Fruit fly (Drosophila melanogaster) whole organism, adult: ENCODE measurements around the gene gkt.

ENCODE experiments used
- CG11617 ChIP-seq: fragments of 200-800 bp; sonication (Bioruptor generic); optimal IDR thresholded peaks from 2 replicates; lab custom pipeline; 2017; ENCODE audit warnings: mild to moderate bottlenecking, missing biosample characterization, missing genetic modification reagents, missing genetic modification characterization
- CG12768 ChIP-seq: fragments of 200-800 bp; sonication (Bioruptor generic); optimal IDR thresholded peaks from 2 replicates; lab custom pipeline; 2017; ENCODE audit warnings: missing biosample characterization, missing genetic modification characterization, mild to moderate bottlenecking, moderate library complexity, missing genetic modification reagents
- CG14711 ChIP-seq: fragments of 200-800 bp; sonication (Bioruptor generic); optimal IDR thresholded peaks from 2 replicates; lab custom pipeline; 2018; ENCODE audit warnings: missing biosample characterization, mild to moderate bottlenecking, missing genetic modification characterization, moderate library complexity
- CG1620 ChIP-seq: fragments of 200-800 bp; sonication (Bioruptor generic); optimal IDR thresholded peaks from 2 replicates; lab custom pipeline; 2016; ENCODE audit warnings: missing biosample characterization, missing genetic modification characterization
- CG33017 ChIP-seq: fragments of 200-800 bp; sonication (Bioruptor generic); optimal IDR thresholded peaks from 2 replicates; lab custom pipeline; 2018; ENCODE audit warnings: missing biosample characterization, mild to moderate bottlenecking, missing genetic modification characterization, moderate library complexity
- CG5204 ChIP-seq: fragments of 200-800 bp; sonication (Bioruptor generic); optimal IDR thresholded peaks from 2 replicates; lab custom pipeline; 2016; ENCODE audit warnings: missing biosample characterization, missing genetic modification characterization
- CG7045 ChIP-seq: fragments of 200-800 bp; sonication (Bioruptor generic); optimal IDR thresholded peaks from 2 replicates; lab custom pipeline; 2017; ENCODE audit warnings: missing biosample characterization, mild to moderate bottlenecking, missing genetic modification characterization
- CG7101 ChIP-seq: fragments of 200-800 bp; sonication (Bioruptor generic); optimal IDR thresholded peaks from 2 replicates; lab custom pipeline; 2018; ENCODE audit warnings: missing biosample characterization, mild to moderate bottlenecking, missing genetic modification characterization, moderate library complexity
- Clk ChIP-seq: fragments of 200-800 bp; sonication (Bioruptor generic); optimal IDR thresholded peaks from 2 replicates; lab custom pipeline; 2017; ENCODE audit warnings: missing biosample characterization, missing genetic modification characterization
- Crg-1 ChIP-seq: fragments of 200-800 bp; sonication (Bioruptor generic); optimal IDR thresholded peaks from 2 replicates; lab custom pipeline; 2016; ENCODE audit warnings: missing biosample characterization, missing genetic modification characterization
- Hr96 ChIP-seq: fragments of 200-800 bp; sonication (Bioruptor generic); optimal IDR thresholded peaks from 2 replicates; lab custom pipeline; 2016; ENCODE audit warnings: missing biosample characterization, missing genetic modification characterization
- Mnt ChIP-seq: fragments of 200-800 bp; sonication (Bioruptor generic); optimal IDR thresholded peaks from 2 replicates; lab custom pipeline; 2016; ENCODE audit warnings: missing biosample characterization, mild to moderate bottlenecking, missing genetic modification characterization
- bab1 ChIP-seq: fragments of 200-800 bp; sonication (Bioruptor generic); optimal IDR thresholded peaks from 3 replicates; lab custom pipeline; 2019; ENCODE audit warnings: missing biosample characterization, mild to moderate bottlenecking, missing genetic modification characterization, moderate library complexity
- cic ChIP-seq: fragments of 200-800 bp; sonication (Bioruptor generic); optimal IDR thresholded peaks from 2 replicates; lab custom pipeline; 2017; ENCODE audit warnings: missing biosample characterization, mild to moderate bottlenecking, missing genetic modification characterization, moderate library complexity
- cnc ChIP-seq, 2 experiments: fragments of >200 bp; optimal IDR thresholded peaks; 2 replicates each; lab custom pipeline; 2017
- kay ChIP-seq: fragments of 200-800 bp; sonication (Bioruptor generic); peaks from one replicate; lab custom pipeline; 2016; ENCODE audit warnings: missing biosample characterization, missing genetic modification characterization, borderline replicate concordance
- ovo ChIP-seq: fragments of 200-800 bp; sonication (Bioruptor generic); optimal IDR thresholded peaks from 2 replicates; lab custom pipeline; 2016; ENCODE audit warnings: missing biosample characterization, missing genetic modification characterization
- pad ChIP-seq: fragments of 200-800 bp; sonication (Bioruptor generic); optimal IDR thresholded peaks from 3 replicates; lab custom pipeline; 2017; ENCODE audit warnings: missing biosample characterization, missing genetic modification characterization, mild to moderate bottlenecking, moderate library complexity, missing genetic modification reagents
- tj ChIP-seq: fragments of 200-800 bp; sonication (Bioruptor generic); optimal IDR thresholded peaks from 3 replicates; lab custom pipeline; 2017; ENCODE audit warnings: missing biosample characterization, mild to moderate bottlenecking, missing genetic modification characterization, moderate library complexity
- toe ChIP-seq: fragments of 200-800 bp; sonication (Bioruptor generic); optimal IDR thresholded peaks from 2 replicates; lab custom pipeline; 2016; ENCODE audit warnings: missing biosample characterization, missing genetic modification characterization

Gene gkt

dm6 chr2L:3159144-3160000 lies at the start of gene gkt, which contains the start of gene Mad:
gkt (plus strand) TSS chr2L:3159950.
Mad (minus strand) TSS chr2L:3159643.
- TF ChIP-seq bab1 (GFP tag; lab: Kevin White, UChicago): peak; percentile 2
- no peak for TF ChIP-seq Crg-1 (GFP tag; lab: Kevin White, UChicago)
- peak; percentile 22 for TF ChIP-seq pad (GFP tag; lab: Kevin White, UChicago)

DNA sequence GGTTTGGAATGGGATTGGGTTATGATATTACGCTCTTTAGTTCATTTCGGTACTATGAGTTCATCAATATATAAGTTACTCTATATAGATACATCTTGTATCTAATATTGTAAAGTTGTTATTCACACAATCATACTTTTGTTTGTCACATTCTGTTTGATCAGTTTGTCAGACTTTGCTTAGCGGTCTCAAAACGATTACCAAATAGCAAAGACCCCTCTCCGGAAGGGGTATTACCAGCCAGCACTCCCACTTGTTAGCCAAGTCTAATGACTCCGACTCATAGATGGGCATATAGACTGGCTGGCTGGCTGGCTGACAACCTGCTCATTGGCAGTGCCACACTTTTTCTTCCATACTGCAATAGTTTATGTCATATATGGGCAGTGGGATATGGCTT lies 45.6 kb upstream of the gkt start:
- TF ChIP-seq toe: no peak
- no peak for TF ChIP-seq Hr96 (GFP tag; lab: Kevin White, UChicago)
- no peak for TF ChIP-seq cic (GFP tag; lab: Kevin White, UChicago)
- no peak for TF ChIP-seq CG12768
- no peak for TF ChIP-seq pad (GFP tag; lab: Kevin White, UChicago)
- no peak for TF ChIP-seq CG7045
- no peak for TF ChIP-seq CG1620 (GFP tag; lab: Kevin White, UChicago)
- TF ChIP-seq kay (GFP tag; lab: Kevin White, UChicago): no peak
- no peak for TF ChIP-seq CG14711
- no peak for TF ChIP-seq CG7101 (tag; lab: Kevin White, UChicago)
- TF ChIP-seq ovo (GFP tag; lab: Kevin White, UChicago): no peak
- no peak for TF ChIP-seq bab1 (GFP tag; lab: Kevin White, UChicago)

DNA sequence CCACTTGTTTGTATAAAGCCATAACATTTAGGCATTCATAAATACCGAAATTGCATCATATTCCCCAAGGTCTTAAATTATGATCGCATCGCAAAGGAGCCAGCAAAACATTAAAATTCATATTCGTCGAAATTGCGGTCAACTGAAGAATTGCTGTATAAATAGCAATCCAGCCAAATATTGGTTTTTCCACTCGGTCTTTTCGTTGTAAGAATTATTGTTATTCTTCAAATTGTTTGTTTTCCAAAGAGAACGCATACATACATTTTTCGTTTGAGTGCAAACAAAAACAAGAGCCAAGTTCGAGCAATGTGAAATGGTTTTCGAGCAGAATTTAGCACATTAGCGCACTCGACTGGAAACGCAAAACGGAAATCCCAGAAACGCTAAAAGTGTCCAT lies 44.9 kb upstream of the gkt start:
- no peak for TF ChIP-seq bab1 (GFP tag; lab: Kevin White, UChicago)
- TF ChIP-seq CG14711: no peak
- no peak for TF ChIP-seq tj (GFP tag; lab: Kevin White, UChicago)
- TF ChIP-seq Hr96 (GFP tag; lab: Kevin White, UChicago): no peak
- no peak for TF ChIP-seq cnc (optimal IDR thresholded peaks at IDR 0.05; lab: Kevin White, UChicago)
- no peak for TF ChIP-seq CG11617 (GFP tag; lab: Kevin White, UChicago)
- no peak for TF ChIP-seq CG7101 (tag; lab: Kevin White, UChicago)
- no peak for TF ChIP-seq CG33017 (tag; lab: Kevin White, UChicago)
- no peak for TF ChIP-seq pad (GFP tag; lab: Kevin White, UChicago)
- no peak for TF ChIP-seq CG12768
- TF ChIP-seq Crg-1 (GFP tag; lab: Kevin White, UChicago): no peak
- no peak for TF ChIP-seq cic (GFP tag; lab: Kevin White, UChicago)
- TF ChIP-seq CG5204: no peak
- no peak for TF ChIP-seq CG1620 (GFP tag; lab: Kevin White, UChicago)
- no peak for TF ChIP-seq CG7045
- no peak for TF ChIP-seq toe
- no peak for TF ChIP-seq Mnt
- no peak for TF ChIP-seq kay (GFP tag; lab: Kevin White, UChicago)

dm6 chr2L:3119613-3120012 lies 40.1 kb upstream of the gkt start:
- no peak for TF ChIP-seq Clk
- no peak for TF ChIP-seq CG12768
- no peak for TF ChIP-seq Crg-1 (GFP tag; lab: Kevin White, UChicago)
- no peak for TF ChIP-seq pad (GFP tag; lab: Kevin White, UChicago)
- no peak for TF ChIP-seq CG5204
- no peak for TF ChIP-seq bab1 (GFP tag; lab: Kevin White, UChicago)
- no peak for TF ChIP-seq CG1620 (GFP tag; lab: Kevin White, UChicago)
- no peak for TF ChIP-seq cic (GFP tag; lab: Kevin White, UChicago)
- TF ChIP-seq CG7101 (tag; lab: Kevin White, UChicago): no peak
- no peak for TF ChIP-seq CG33017 (tag; lab: Kevin White, UChicago)
- no peak for TF ChIP-seq Mnt
- no peak for TF ChIP-seq kay (GFP tag; lab: Kevin White, UChicago)
- no peak for TF ChIP-seq Hr96 (GFP tag; lab: Kevin White, UChicago)
- TF ChIP-seq CG11617 (GFP tag; lab: Kevin White, UChicago): no peak
- no peak for TF ChIP-seq CG14711
- no peak for TF ChIP-seq tj (GFP tag; lab: Kevin White, UChicago)
- TF ChIP-seq cnc (optimal IDR thresholded peaks at IDR 0.05; lab: Kevin White, UChicago): no peak
- no peak for TF ChIP-seq ovo (GFP tag; lab: Kevin White, UChicago)
- no peak for TF ChIP-seq toe
- TF ChIP-seq CG7045: no peak

DNA sequence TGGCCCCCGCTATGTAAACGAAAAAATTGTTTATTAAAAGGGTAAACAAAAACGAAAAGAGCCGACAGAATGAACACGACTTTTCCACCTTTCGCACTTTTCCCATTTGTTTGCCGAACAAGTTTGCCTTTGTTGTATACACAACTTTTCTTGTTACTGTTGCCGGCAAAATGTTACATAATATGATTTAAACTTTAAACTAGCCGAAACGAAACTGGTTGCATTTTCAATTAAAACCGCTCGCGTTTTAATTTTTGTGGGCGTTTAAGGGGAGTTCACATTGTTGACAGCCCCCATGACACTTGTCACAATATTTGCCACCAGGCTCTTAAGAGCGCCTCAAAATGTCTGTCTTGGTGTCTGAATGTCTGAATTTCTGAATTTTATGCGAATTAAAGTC lies 38.9 kb upstream of the gkt start:
- no peak for TF ChIP-seq Hr96 (GFP tag; lab: Kevin White, UChicago)
- no peak for TF ChIP-seq ovo (GFP tag; lab: Kevin White, UChicago)
- no peak for TF ChIP-seq cic (GFP tag; lab: Kevin White, UChicago)
- no peak for TF ChIP-seq CG7045
- TF ChIP-seq pad (GFP tag; lab: Kevin White, UChicago): no peak
- TF ChIP-seq tj (GFP tag; lab: Kevin White, UChicago): no peak
- no peak for TF ChIP-seq Mnt
- no peak for TF ChIP-seq Crg-1 (GFP tag; lab: Kevin White, UChicago)
- TF ChIP-seq CG1620 (GFP tag; lab: Kevin White, UChicago): no peak
- no peak for TF ChIP-seq cnc (optimal IDR thresholded peaks at IDR 0.05; lab: Kevin White, UChicago)
- TF ChIP-seq bab1 (GFP tag; lab: Kevin White, UChicago): no peak
- TF ChIP-seq kay (GFP tag; lab: Kevin White, UChicago): no peak
- no peak for TF ChIP-seq CG33017 (tag; lab: Kevin White, UChicago)
- no peak for TF ChIP-seq toe
- no peak for TF ChIP-seq CG12768
- TF ChIP-seq Clk: no peak
- TF ChIP-seq CG7101 (tag; lab: Kevin White, UChicago): no peak
- no peak for TF ChIP-seq CG5204

- TF ChIP-seq Mnt (no peak), ovo (GFP tag; lab: Kevin White, UChicago) (no peak), CG11617 (GFP tag; lab: Kevin White, UChicago) (no peak), toe (no peak), pad (GFP tag; lab: Kevin White, UChicago) (no peak), tj (GFP tag; lab: Kevin White, UChicago) (peak; percentile 61), cnc (optimal IDR thresholded peaks at IDR 0.05; lab: Kevin White, UChicago) (no peak), CG33017 (tag; lab: Kevin White, UChicago) (no peak)
Observed at dm6 chr2L:3121325-3121724, 38.4 kb upstream of the gkt start.
